Fruit fly (Drosophila melanogaster) whole organism, embryonic: ENCODE measurements around the gene DZIP1.

Experiments
- BEAF-32 ChIP-seq: fragments of 200-800 bp; sonication (Bioruptor generic); optimal IDR thresholded peaks from 3 replicates; lab custom pipeline; 2017; ENCODE audit warnings: missing biosample characterization, missing genetic modification characterization, mild to moderate bottlenecking, moderate library complexity, missing genetic modification reagents
- Bteb2 ChIP-seq: fragments of 200-800 bp; sonication (Bioruptor generic); optimal IDR thresholded peaks from 2 replicates; lab custom pipeline; 2016; ENCODE audit warnings: missing biosample characterization, missing genetic modification characterization
- CG10267 ChIP-seq: fragments of 200-800 bp; sonication (Bioruptor generic); optimal IDR thresholded peaks from 2 replicates; lab custom pipeline; 2018; ENCODE audit warnings: missing biosample characterization, mild to moderate bottlenecking, missing genetic modification characterization, moderate library complexity
- CG13624 ChIP-seq: fragments of 200-800 bp; sonication (Bioruptor generic); optimal IDR thresholded peaks from 2 replicates; lab custom pipeline; 2016; ENCODE audit warnings: missing biosample characterization, missing genetic modification characterization
- CG14014 ChIP-seq: fragments of 200-800 bp; sonication (Bioruptor generic); IDR thresholded peaks from 2 replicates; pipeline ENCODE4 v1.3.6; 2022; ENCODE audit warnings: missing biosample characterization, missing genetic modification characterization
- CG14710 ChIP-seq: fragments of 200-800 bp; sonication (Bioruptor generic); optimal IDR thresholded peaks from 3 replicates; lab custom pipeline; 2019; ENCODE audit warnings: missing biosample characterization, mild to moderate bottlenecking, missing genetic modification characterization, moderate library complexity
- CG17802 ChIP-seq: fragments of 200-800 bp; sonication (Bioruptor generic); optimal IDR thresholded peaks from 2 replicates; lab custom pipeline; 2018; ENCODE audit warnings: missing biosample characterization, mild to moderate bottlenecking, missing genetic modification characterization, moderate library complexity
- CG18599 ChIP-seq: fragments of 200-800 bp; sonication (Bioruptor generic); optimal IDR thresholded peaks from 3 replicates; lab custom pipeline; 2017; ENCODE audit warnings: missing biosample characterization, missing genetic modification characterization, mild to moderate bottlenecking, moderate library complexity, missing genetic modification reagents
- CG2116 ChIP-seq: fragments of 200-800 bp; sonication (Bioruptor generic); optimal IDR thresholded peaks from 3 replicates; lab custom pipeline; 2018; ENCODE audit warnings: missing biosample characterization, mild to moderate bottlenecking, missing genetic modification characterization
- CG2129 ChIP-seq: fragments of 200-800 bp; sonication (Bioruptor generic); IDR thresholded peaks from 2 replicates; pipeline ENCODE4 v1.3.6; 2022; ENCODE audit warnings: missing biosample characterization, missing genetic modification characterization; ENCODE audit not compliant: partially characterized antibody
- CG30403 ChIP-seq: fragments of 200-800 bp; sonication (Bioruptor generic); optimal IDR thresholded peaks from 3 replicates; lab custom pipeline; 2016; ENCODE audit warnings: missing biosample characterization, missing genetic modification characterization
- CG33213 ChIP-seq: fragments of 200-800 bp; sonication (Bioruptor generic); optimal IDR thresholded peaks from 3 replicates; lab custom pipeline; 2016; ENCODE audit warnings: missing biosample characterization, missing genetic modification characterization
- CG33557 ChIP-seq: fragments of 200-800 bp; sonication (Bioruptor generic); optimal IDR thresholded peaks from 2 replicates; lab custom pipeline; 2019; ENCODE audit warnings: missing biosample characterization, mild to moderate bottlenecking, missing genetic modification characterization, moderate library complexity
- CG3407 ChIP-seq: fragments of 200-800 bp; sonication (Bioruptor generic); optimal IDR thresholded peaks from 2 replicates; lab custom pipeline; 2018; ENCODE audit warnings: missing biosample characterization, mild to moderate bottlenecking, missing genetic modification characterization
- CG9797 ChIP-seq: fragments of 200-800 bp; sonication (Bioruptor generic); optimal IDR thresholded peaks from 3 replicates; lab custom pipeline; 2018; ENCODE audit warnings: missing biosample characterization, mild to moderate bottlenecking, missing genetic modification characterization
- CrebB ChIP-seq: fragments of 200-800 bp; sonication (Bioruptor generic); optimal IDR thresholded peaks from 3 replicates; lab custom pipeline; 2018; ENCODE audit warnings: missing biosample characterization, mild to moderate bottlenecking, missing genetic modification characterization
- D19B ChIP-seq: fragments of 200-800 bp; sonication (Bioruptor generic); optimal IDR thresholded peaks from 2 replicates; lab custom pipeline; 2017; ENCODE audit warnings: missing biosample characterization, mild to moderate bottlenecking, missing genetic modification characterization
- Dref ChIP-seq: fragments of 200-800 bp; sonication (Bioruptor generic); IDR thresholded peaks from 2 replicates; pipeline ENCODE4 v1.3.6; 2022; ENCODE audit warnings: missing biosample characterization, missing genetic modification characterization
- E2f1 ChIP-seq: fragments of 200-800 bp; sonication (Bioruptor generic); IDR thresholded peaks from 2 replicates; pipeline ENCODE4 v1.3.6; 2022; ENCODE audit warnings: missing biosample characterization, missing genetic modification characterization
- Ets97D ChIP-seq: fragments of 200-800 bp; sonication (Bioruptor generic); optimal IDR thresholded peaks from 3 replicates; lab custom pipeline; 2016; ENCODE audit warnings: missing biosample characterization, missing genetic modification characterization
- HLH4C ChIP-seq: fragments of 200-800 bp; sonication (Bioruptor generic); IDR thresholded peaks from 3 replicates; pipeline ENCODE4 v1.3.6; 2022; ENCODE audit warnings: missing biosample characterization, missing genetic modification characterization; ENCODE audit not compliant: partially characterized antibody
- HmgD ChIP-seq: fragments of 200-800 bp; sonication (Bioruptor generic); optimal IDR thresholded peaks from 3 replicates; lab custom pipeline; 2016; ENCODE audit warnings: missing biosample characterization, missing genetic modification characterization
- HmgZ ChIP-seq: fragments of 200-800 bp; sonication (Bioruptor generic); optimal IDR thresholded peaks from 2 replicates; lab custom pipeline; 2018; ENCODE audit warnings: missing biosample characterization, mild to moderate bottlenecking, missing genetic modification characterization
- Hmx ChIP-seq: fragments of 200-800 bp; sonication (Bioruptor generic); optimal IDR thresholded peaks from 2 replicates; lab custom pipeline; 2016; ENCODE audit warnings: missing biosample characterization, missing genetic modification characterization
- Hr3 ChIP-seq: fragments of 200-800 bp; sonication (Bioruptor generic); optimal IDR thresholded peaks from 3 replicates; lab custom pipeline; 2016; ENCODE audit warnings: missing biosample characterization, missing genetic modification characterization
- MBD-R2 ChIP-seq: fragments of 200-800 bp; sonication (Bioruptor generic); IDR thresholded peaks from 2 replicates; pipeline ENCODE4 v1.3.6; 2022; ENCODE audit warnings: missing biosample characterization, missing genetic modification characterization
- MESR4 ChIP-seq: fragments of 200-800 bp; sonication (Bioruptor generic); optimal IDR thresholded peaks from 2 replicates; lab custom pipeline; 2018; ENCODE audit warnings: missing biosample characterization, mild to moderate bottlenecking, missing genetic modification characterization, moderate library complexity
- Mrtf ChIP-seq: fragments of 200-800 bp; sonication (Bioruptor generic); IDR thresholded peaks from 3 replicates; pipeline ENCODE4 v1.3.6; 2022; ENCODE audit warnings: missing biosample characterization, missing genetic modification characterization
- Nf-YB ChIP-seq: fragments of 200-800 bp; sonication (Bioruptor generic); optimal IDR thresholded peaks from 3 replicates; lab custom pipeline; 2019; ENCODE audit warnings: missing biosample characterization, mild to moderate bottlenecking, missing genetic modification characterization, moderate library complexity
- Oaz ChIP-seq: fragments of 200-800 bp; sonication (Bioruptor generic); IDR thresholded peaks from 2 replicates; pipeline ENCODE4 v1.3.6; 2022; ENCODE audit warnings: missing biosample characterization, missing genetic modification characterization
- Opbp ChIP-seq: fragments of 200-800 bp; sonication (Bioruptor generic); IDR thresholded peaks from 3 replicates; pipeline ENCODE4 v1.3.6; 2022; ENCODE audit warnings: missing biosample characterization, missing genetic modification characterization; ENCODE audit not compliant: partially characterized antibody
- Ptx1 ChIP-seq: fragments of 200-800 bp; sonication (Bioruptor generic); IDR thresholded peaks from 2 replicates; pipeline ENCODE4 v1.3.6; 2022; ENCODE audit warnings: missing biosample characterization, missing genetic modification characterization
- YL-1 ChIP-seq: fragments of 200-800 bp; sonication (Bioruptor generic); optimal IDR thresholded peaks from 3 replicates; lab custom pipeline; 2017; ENCODE audit warnings: missing biosample characterization, mild to moderate bottlenecking, missing genetic modification characterization
- ash1 ChIP-seq: fragments of 200-800 bp; sonication (Bioruptor generic); optimal IDR thresholded peaks from 2 replicates; lab custom pipeline; 2018; ENCODE audit warnings: missing biosample characterization, mild to moderate bottlenecking, missing genetic modification characterization
- cato ChIP-seq: fragments of 200-800 bp; sonication (Bioruptor generic); optimal IDR thresholded peaks from 2 replicates; lab custom pipeline; 2016; ENCODE audit warnings: missing biosample characterization, missing genetic modification characterization, borderline replicate concordance
- ci ChIP-seq: fragments of 200-800 bp; sonication (Bioruptor generic); IDR thresholded peaks from 3 replicates; pipeline ENCODE4 v1.3.6; 2022; ENCODE audit warnings: missing biosample characterization, missing genetic modification characterization
- crol ChIP-seq: fragments of 200-800 bp; sonication (Bioruptor generic); IDR thresholded peaks from 2 replicates; pipeline ENCODE4 v1.3.6; 2022; ENCODE audit warnings: missing biosample characterization, missing genetic modification characterization
- dan ChIP-seq: fragments of 200-800 bp; sonication (Bioruptor generic); IDR thresholded peaks from 2 replicates; pipeline ENCODE4 v1.3.6; 2022; ENCODE audit warnings: missing biosample characterization, missing genetic modification characterization
- fd102C ChIP-seq: fragments of 200-800 bp; sonication (Bioruptor generic); optimal IDR thresholded peaks from 2 replicates; lab custom pipeline; 2018; ENCODE audit warnings: missing biosample characterization, mild to moderate bottlenecking, missing genetic modification characterization, moderate library complexity
- nerfin-2 ChIP-seq: fragments of 200-800 bp; sonication (Bioruptor generic); IDR thresholded peaks from 2 replicates; pipeline ENCODE4 v1.3.6; 2022; ENCODE audit warnings: missing biosample characterization, missing genetic modification characterization; ENCODE audit not compliant: partially characterized antibody
- pb ChIP-seq: fragments of 200-800 bp; sonication (Bioruptor generic); optimal IDR thresholded peaks from 3 replicates; lab custom pipeline; 2016; ENCODE audit warnings: missing biosample characterization, missing genetic modification characterization
- pfk ChIP-seq: fragments of 200-800 bp; sonication (Bioruptor generic); optimal IDR thresholded peaks from 2 replicates; lab custom pipeline; 2018; ENCODE audit warnings: missing biosample characterization, mild to moderate bottlenecking, missing genetic modification characterization, moderate library complexity
- pzg ChIP-seq: fragments of 200-800 bp; sonication (Bioruptor generic); optimal IDR thresholded peaks from 3 replicates; lab custom pipeline; 2018; ENCODE audit warnings: missing biosample characterization, mild to moderate bottlenecking, missing genetic modification characterization, moderate library complexity
- ranshi ChIP-seq: fragments of 200-800 bp; sonication (Bioruptor generic); IDR thresholded peaks from 2 replicates; pipeline ENCODE4 v1.3.6; 2022; ENCODE audit warnings: missing biosample characterization, missing genetic modification characterization
- schlank ChIP-seq: fragments of 200-800 bp; sonication (Bioruptor generic); optimal IDR thresholded peaks from 2 replicates; lab custom pipeline; 2018; ENCODE audit warnings: missing biosample characterization, mild to moderate bottlenecking, missing genetic modification characterization
- sd ChIP-seq: fragments of 200-800 bp; sonication (Bioruptor generic); optimal IDR thresholded peaks from 3 replicates; lab custom pipeline; 2018; ENCODE audit warnings: missing biosample characterization, mild to moderate bottlenecking, missing genetic modification characterization, moderate library complexity
- so ChIP-seq: fragments of 200-800 bp; sonication (Bioruptor generic); IDR thresholded peaks from 3 replicates; pipeline ENCODE4 v1.3.6; 2022; ENCODE audit warnings: missing biosample characterization, missing genetic modification characterization
- stwl ChIP-seq: fragments of 200-800 bp; sonication (Bioruptor generic); optimal IDR thresholded peaks from 3 replicates; lab custom pipeline; 2018; ENCODE audit warnings: missing biosample characterization, mild to moderate bottlenecking, missing genetic modification characterization, moderate library complexity
- zen2 ChIP-seq: fragments of 200-800 bp; sonication (Bioruptor generic); IDR thresholded peaks from 3 replicates; pipeline ENCODE4 v1.3.6; 2022; ENCODE audit warnings: missing biosample characterization, missing genetic modification characterization; ENCODE audit not compliant: partially characterized antibody

Gene DZIP1

dm6 chr3R:24525983-24526661 lies 11.0 kb downstream of the DZIP1 start (continued):
- no peak for TF ChIP-seq Oaz (GFP tag; lab: Robert Waterston, UW)
- TF ChIP-seq so (GFP tag; lab: Robert Waterston, UW) = no peak
- TF ChIP-seq dan (GFP tag; lab: Robert Waterston, UW) = no peak
- 0 out of 3 replicates have a peak, but pooled peaks have one; percentile 46 for TF ChIP-seq ci (GFP tag; lab: Robert Waterston, UW)
- no peak for TF ChIP-seq MBD-R2 (GFP tag; lab: Robert Waterston, UW)
- TF ChIP-seq E2f1 = peak; percentile 37
- TF ChIP-seq CG13624 = no peak
- no peak for TF ChIP-seq CG2129 (GFP tag; lab: Robert Waterston, UW)
- TF ChIP-seq schlank = no peak
- no peak for TF ChIP-seq pb (GFP tag; lab: Kevin White, UChicago)
- TF ChIP-seq ash1 (GFP tag; lab: Kevin White, UChicago) = no peak
- no peak for TF ChIP-seq HmgZ (tag; lab: Kevin White, UChicago)
- peak; percentile 54; the same call in 1 of the 2 replicates for TF ChIP-seq Ptx1 (GFP tag; lab: Robert Waterston, UW)
- TF ChIP-seq CG14014 (GFP tag; lab: Robert Waterston, UW) = no peak
- no peak for TF ChIP-seq pzg (GFP tag; lab: Kevin White, UChicago)
- no peak for TF ChIP-seq nerfin-2
- TF ChIP-seq Ets97D (GFP tag; lab: Kevin White, UChicago) = no peak
- no peak for TF ChIP-seq Opbp
- TF ChIP-seq ranshi = peak; percentile 30; the same call in 1 of the 2 replicates

DNA sequence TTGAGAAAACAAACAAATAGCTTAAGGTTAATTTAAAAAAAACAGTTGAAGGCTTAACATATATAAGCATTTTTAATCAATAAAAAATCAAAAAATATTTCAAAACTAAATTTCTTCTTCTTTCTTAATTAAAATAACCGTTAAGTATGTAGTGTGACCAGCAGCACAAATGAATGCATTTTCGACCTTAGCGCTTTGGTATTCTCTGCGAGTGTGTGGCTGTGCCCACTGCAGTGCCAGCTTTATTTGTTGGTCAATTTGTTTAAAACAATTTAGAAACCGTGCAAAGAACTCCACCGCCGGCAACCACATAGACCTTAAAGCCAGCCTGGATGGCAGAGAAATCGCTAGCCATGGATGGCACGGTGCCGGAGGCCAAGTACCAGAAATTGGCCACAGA lies 12.8 kb downstream of the DZIP1 start, which contains the start of gene CG6607:
TSS of gene CG6607 (plus strand) at position 203 of the 400 bp plus-strand sequence.
- TF ChIP-seq pfk (no peak), BEAF-32 (GFP tag; lab: Kevin White, UChicago) (peak; percentile 36), Nf-YB (no peak), CG2116 (GFP tag; lab: Kevin White, UChicago) (peak; percentile 63), Mrtf (GFP tag; lab: Robert Waterston, UW) (no peak), HmgD (GFP tag; lab: Kevin White, UChicago) (no peak), Hr3 (GFP tag; lab: Kevin White, UChicago) (no peak), CG33557 (GFP tag; lab: Kevin White, UChicago) (no peak), CrebB (tag; lab: Kevin White, UChicago) (no peak), crol (GFP tag; lab: Robert Waterston, UW) (no peak), Bteb2 (no peak), CG33213 (GFP tag; lab: Kevin White, UChicago) (no peak), cato (GFP tag; lab: Kevin White, UChicago) (no peak), HLH4C (no peak), zen2 (GFP tag; lab: Robert Waterston, UW) (peak; percentile 64), MESR4 (GFP tag; lab: Kevin White, UChicago) (peak; percentile 64), CG18599 (GFP tag; lab: Kevin White, UChicago) (no peak), CG30403 (GFP tag; lab: Kevin White, UChicago) (no peak), CG14710 (tag; lab: Kevin White, UChicago) (peak; percentile 24), CG3407 (no peak), fd102C (no peak), YL-1 (GFP tag; lab: Kevin White, UChicago) (peak; percentile 54), stwl (tag; lab: Kevin White, UChicago) (peak; percentile 100), Hmx (no peak), CG10267 (tag; lab: Kevin White, UChicago) (peak; percentile 44), D19B (GFP tag; lab: Kevin White, UChicago) (no peak), sd (peak; percentile 33), CG17802 (no peak), Dref (peak; percentile 38; the same call in 1 of the 2 replicates), CG9797 (GFP tag; lab: Kevin White, UChicago) (peak; percentile 70)
